Worm (Caenorhabditis elegans) whole organism, late embryonic: ENCODE measurements around the gene acr-2.

Experiments used
- K09A11.1 ChIP-seq: sonication (generic microtip); optimal IDR thresholded peaks from 2 replicates; lab custom pipeline; 2017; ENCODE audit warnings: antibody characterized with exemption, mild to moderate bottlenecking, missing genetic modification characterization, missing compliant biosample characterization; ENCODE audit not compliant: insufficient read depth
- T23F11.4 ChIP-seq: fragments of 200-800 bp; sonication (Bioruptor generic); optimal IDR thresholded peaks from 2 replicates; lab custom pipeline; 2018; ENCODE audit warnings: mild to moderate bottlenecking, missing genetic modification characterization, missing compliant biosample characterization
- Y22D7AL.16 ChIP-seq: sonication (generic microtip); optimal IDR thresholded peaks from 2 replicates; lab custom pipeline; 2016; ENCODE audit warnings: missing genetic modification characterization, missing compliant biosample characterization
- ahr-1 ChIP-seq: sonication (generic microtip); optimal IDR thresholded peaks from 2 replicates; lab custom pipeline; 2016; ENCODE audit warnings: missing genetic modification characterization, missing compliant biosample characterization
- ama-1 ChIP-seq: fragments of 150-350 bp; optimal IDR thresholded peaks from 2 replicates; lab custom pipeline; 2014
- ceh-14 ChIP-seq: sonication (generic microtip); optimal IDR thresholded peaks from 2 replicates; lab custom pipeline; 2016; ENCODE audit warnings: missing genotype, missing genetic modification characterization, missing compliant biosample characterization
- ceh-18 ChIP-seq: sonication (generic microtip); optimal IDR thresholded peaks from 2 replicates; lab custom pipeline; 2016; ENCODE audit warnings: missing genetic modification characterization, missing compliant biosample characterization
- ceh-19 ChIP-seq: fragments of 200-800 bp; sonication (Bioruptor generic); optimal IDR thresholded peaks from 2 replicates; lab custom pipeline; 2018; ENCODE audit warnings: mild to moderate bottlenecking, missing genetic modification characterization, missing compliant biosample characterization
- ceh-2 ChIP-seq: sonication (generic microtip); optimal IDR thresholded peaks from 2 replicates; lab custom pipeline; 2016; ENCODE audit warnings: missing genotype, missing genetic modification characterization, missing compliant biosample characterization
- ceh-22 ChIP-seq: sonication (generic microtip); optimal IDR thresholded peaks from 2 replicates; lab custom pipeline; 2017; ENCODE audit warnings: missing biosample characterization, missing genetic modification characterization
- ceh-31 ChIP-seq: sonication (generic microtip); optimal IDR thresholded peaks from 2 replicates; lab custom pipeline; 2016; ENCODE audit warnings: missing genetic modification characterization, missing compliant biosample characterization
- ceh-34 ChIP-seq: sonication (generic microtip); optimal IDR thresholded peaks from 2 replicates; lab custom pipeline; 2016; ENCODE audit warnings: mild to moderate bottlenecking, missing genetic modification characterization, missing compliant biosample characterization
- ceh-45 ChIP-seq: fragments of 200-800 bp; sonication (Bioruptor generic); IDR thresholded peaks from 2 replicates; pipeline ENCODE4 v1.3.6; 2022; ENCODE audit warnings: missing genetic modification reagents, missing genetic modification characterization, missing compliant biosample characterization
- ceh-48 ChIP-seq: sonication (generic microtip); optimal IDR thresholded peaks from 2 replicates; lab custom pipeline; 2016; ENCODE audit warnings: missing genetic modification characterization, inconsistent platforms, missing compliant biosample characterization
- ceh-9 ChIP-seq: sonication (generic microtip); optimal IDR thresholded peaks from 2 replicates; lab custom pipeline; 2016; ENCODE audit warnings: mild to moderate bottlenecking, missing genetic modification characterization, inconsistent platforms, missing compliant biosample characterization
- dmd-4 ChIP-seq: sonication (generic microtip); optimal IDR thresholded peaks from 2 replicates; lab custom pipeline; 2016; ENCODE audit warnings: borderline replicate concordance, missing genetic modification characterization, missing compliant biosample characterization
- dve-1 ChIP-seq: sonication (generic microtip); optimal IDR thresholded peaks from 2 replicates; lab custom pipeline; 2017; ENCODE audit warnings: antibody characterized with exemption, mild to moderate bottlenecking, missing genetic modification characterization, missing compliant biosample characterization
- elt-2 ChIP-seq: sonication (generic microtip); optimal IDR thresholded peaks from 2 replicates; lab custom pipeline; 2016; ENCODE audit warnings: missing genetic modification reagents, missing genetic modification characterization, missing compliant biosample characterization
- ets-4 ChIP-seq: sonication (generic microtip); optimal IDR thresholded peaks from 2 replicates; lab custom pipeline; 2016; ENCODE audit warnings: missing genetic modification characterization, missing compliant biosample characterization
- hlh-13 ChIP-seq: fragments of 200-800 bp; sonication (Bioruptor generic); optimal IDR thresholded peaks from 2 replicates; lab custom pipeline; 2018; ENCODE audit warnings: mild to moderate bottlenecking, missing genetic modification characterization, missing compliant biosample characterization
- hlh-30 ChIP-seq: sonication (generic microtip); optimal IDR thresholded peaks from 2 replicates; lab custom pipeline; 2017; ENCODE audit warnings: antibody characterized with exemption, missing genetic modification characterization, missing compliant biosample characterization; ENCODE audit not compliant: insufficient read depth
- hlh-8 ChIP-seq: sonication (generic microtip); optimal IDR thresholded peaks from 2 replicates; lab custom pipeline; 2016; ENCODE audit warnings: missing genotype, missing genetic modification characterization, missing compliant biosample characterization
- madf-2 ChIP-seq: sonication (generic microtip); optimal IDR thresholded peaks from 2 replicates; lab custom pipeline; 2017; ENCODE audit warnings: missing genetic modification characterization, missing compliant biosample characterization
- mec-3 ChIP-seq: sonication (generic microtip); optimal IDR thresholded peaks from 2 replicates; lab custom pipeline; 2016; ENCODE audit warnings: borderline replicate concordance, missing genetic modification characterization, missing compliant biosample characterization
- nfya-1 ChIP-seq: sonication (generic microtip); optimal IDR thresholded peaks from 2 replicates; lab custom pipeline; 2017; ENCODE audit warnings: missing genetic modification characterization, mild to moderate bottlenecking, missing compliant biosample characterization, antibody characterized with exemption, moderate library complexity
- nhr-11 ChIP-seq: fragments of 150-350 bp; optimal IDR thresholded peaks from 2 replicates; lab custom pipeline; 2014; ENCODE audit warnings: missing biosample characterization, missing genetic modification characterization
- nhr-232 ChIP-seq: sonication (generic microtip); optimal IDR thresholded peaks from 2 replicates; lab custom pipeline; 2016; ENCODE audit warnings: missing genetic modification characterization, missing compliant biosample characterization
- npax-4 ChIP-seq: sonication (generic microtip); optimal IDR thresholded peaks from 2 replicates; lab custom pipeline; 2016; ENCODE audit warnings: missing genetic modification characterization, missing compliant biosample characterization
- odd-2 ChIP-seq: sonication (generic microtip); optimal IDR thresholded peaks from 2 replicates; lab custom pipeline; 2017; ENCODE audit warnings: antibody characterized with exemption, mild to moderate bottlenecking, missing genetic modification characterization, missing compliant biosample characterization
- pag-3 ChIP-seq: sonication (generic microtip); optimal IDR thresholded peaks from 2 replicates; lab custom pipeline; 2016; ENCODE audit warnings: missing compliant biosample characterization, missing genetic modification characterization, borderline replicate concordance
- pat-9 ChIP-seq: fragments of 200-800 bp; sonication (Bioruptor generic); optimal IDR thresholded peaks from 2 replicates; lab custom pipeline; 2018; ENCODE audit warnings: mild to moderate bottlenecking, missing genetic modification characterization, moderate library complexity, missing compliant biosample characterization
- pax-1 ChIP-seq: fragments of 150-350 bp; optimal IDR thresholded peaks from 2 replicates; lab custom pipeline; 2014; ENCODE audit warnings: missing biosample characterization, missing genetic modification characterization
- pha-2 ChIP-seq: sonication (generic microtip); optimal IDR thresholded peaks from 2 replicates; lab custom pipeline; 2017; ENCODE audit warnings: mild to moderate bottlenecking, missing genetic modification characterization, missing compliant biosample characterization
- pqm-1 ChIP-seq: sonication (generic microtip); optimal IDR thresholded peaks from 2 replicates; lab custom pipeline; 2016; ENCODE audit warnings: missing genetic modification characterization, missing compliant biosample characterization
- pros-1 ChIP-seq: fragments of 150-350 bp; optimal IDR thresholded peaks from 2 replicates; lab custom pipeline; 2014; ENCODE audit warnings: missing biosample characterization, missing genetic modification reagents, missing genetic modification characterization
- ref-2 ChIP-seq: sonication (generic microtip); optimal IDR thresholded peaks from 2 replicates; lab custom pipeline; 2016; ENCODE audit warnings: missing genetic modification characterization, missing compliant biosample characterization
- rnt-1 ChIP-seq: sonication (generic microtip); optimal IDR thresholded peaks from 2 replicates; lab custom pipeline; 2016; ENCODE audit warnings: missing genetic modification characterization, missing compliant biosample characterization
- sdc-2 ChIP-seq: sonication (generic microtip); optimal IDR thresholded peaks from 2 replicates; lab custom pipeline; 2016; ENCODE audit warnings: missing genotype, missing genetic modification characterization, missing compliant biosample characterization
- sox-2 ChIP-seq: fragments of 200-800 bp; sonication (Bioruptor generic); IDR thresholded peaks from 2 replicates; pipeline ENCODE4 v1.3.6; 2022; ENCODE audit warnings: missing genetic modification reagents, missing genetic modification characterization, missing compliant biosample characterization
- syd-9 ChIP-seq: sonication (generic microtip); optimal IDR thresholded peaks from 2 replicates; lab custom pipeline; 2016; ENCODE audit warnings: mild to moderate bottlenecking, missing genetic modification characterization, moderate library complexity, missing compliant biosample characterization
- tbx-2 ChIP-seq: sonication (generic microtip); optimal IDR thresholded peaks from 2 replicates; lab custom pipeline; 2016; ENCODE audit warnings: missing genetic modification characterization, missing compliant biosample characterization
- tbx-7 ChIP-seq: sonication (generic microtip); optimal IDR thresholded peaks from 2 replicates; lab custom pipeline; 2016; ENCODE audit warnings: missing genotype, missing genetic modification characterization, missing compliant biosample characterization
- ttx-3 ChIP-seq: sonication (generic microtip); optimal IDR thresholded peaks from 2 replicates; lab custom pipeline; 2016; ENCODE audit warnings: missing genetic modification reagents, missing genetic modification characterization, missing compliant biosample characterization
- unc-42 ChIP-seq: sonication (generic microtip); optimal IDR thresholded peaks from 2 replicates; lab custom pipeline; 2016; ENCODE audit warnings: missing genotype, missing genetic modification characterization, missing compliant biosample characterization
- unc-55 ChIP-seq: sonication (generic microtip); optimal IDR thresholded peaks from 2 replicates; lab custom pipeline; 2017; ENCODE audit warnings: missing biosample characterization, missing genetic modification reagents, missing genetic modification characterization
- zip-5 ChIP-seq: sonication (generic microtip); optimal IDR thresholded peaks from 2 replicates; lab custom pipeline; 2016; ENCODE audit warnings: missing genetic modification characterization, missing compliant biosample characterization

acr-2 gene

ce11 chrX:6735494-6735893 lies 33.1 kb downstream of the acr-2 start:
- TF ChIP-seq hlh-30 (tag; lab: Kevin White, UChicago) (peak; percentile 13), nhr-232 (no peak)

ce11 chrX:6736358-6736991 lies 34.1 kb downstream of the acr-2 start:
- TF ChIP-seq dmd-4 (no peak), npax-4 (tag; lab: Kevin White, UChicago) (no peak), unc-42 (peak; percentile 63), pqm-1 (tag; lab: Kevin White, UChicago) (peak; percentile 11), ets-4 (tag; lab: Kevin White, UChicago) (no peak), pha-2 (tag; lab: Kevin White, UChicago) (no peak), nhr-232 (no peak), K09A11.1 (tag; lab: Kevin White, UChicago) (no peak), ceh-18 (tag; lab: Kevin White, UChicago) (no peak), ahr-1 (tag; lab: Kevin White, UChicago) (no peak), ceh-14 (tag; lab: Kevin White, UChicago) (no peak), pat-9 (tag; lab: Kevin White, UChicago) (no peak), elt-2 (tag; lab: Kevin White, UChicago) (peak; percentile 94)

- TF ChIP-seq sox-2 (GFP tag; lab: Robert Waterston, UW) (no peak), ama-1 (lab: Kevin White, UChicago) (no peak), hlh-30 (tag; lab: Kevin White, UChicago) (peak; percentile 74), hlh-13 (GFP tag; lab: Kevin White, UChicago) (no peak), nhr-11 (tag; lab: Kevin White, UChicago) (no peak), ets-4 (tag; lab: Kevin White, UChicago) (no peak), madf-2 (tag; lab: Kevin White, UChicago) (no peak), tbx-2 (peak; percentile 73), ceh-9 (tag; lab: Kevin White, UChicago) (no peak), ref-2 (peak; percentile 85), npax-4 (tag; lab: Kevin White, UChicago) (no peak), ttx-3 (tag; lab: Kevin White, UChicago) (no peak), mec-3 (tag; lab: Kevin White, UChicago) (no peak), ceh-19 (GFP tag; lab: Kevin White, UChicago) (peak; percentile 4), Y22D7AL.16 (tag; lab: Kevin White, UChicago) (no peak), syd-9 (tag; lab: Kevin White, UChicago) (no peak), nfya-1 (tag; lab: Kevin White, UChicago) (peak; percentile 55), tbx-7 (tag; lab: Kevin White, UChicago) (no peak), elt-2 (tag; lab: Kevin White, UChicago) (peak; percentile 80), ceh-22 (tag; lab: Kevin White, UChicago) (no peak), ceh-2 (no peak), ceh-45 (GFP tag; lab: Robert Waterston, UW) (no peak), pros-1 (peak; percentile 62), sdc-2 (peak; percentile 3), pag-3 (tag; lab: Kevin White, UChicago) (no peak), ceh-48 (tag; lab: Kevin White, UChicago) (no peak), rnt-1 (tag; lab: Kevin White, UChicago) (peak; percentile 92), pha-2 (tag; lab: Kevin White, UChicago) (no peak), unc-42 (peak; percentile 69), ceh-34 (tag; lab: Kevin White, UChicago) (peak; percentile 65), dve-1 (tag; lab: Kevin White, UChicago) (peak; percentile 41), pqm-1 (tag; lab: Kevin White, UChicago) (peak; percentile 50), hlh-8 (tag; lab: Kevin White, UChicago) (peak; percentile 57), unc-55 (GFP tag; lab: Kevin White, UChicago) (peak; percentile 90), odd-2 (tag; lab: Kevin White, UChicago) (no peak), zip-5 (tag; lab: Kevin White, UChicago) (no peak), ceh-31 (tag; lab: Kevin White, UChicago) (peak; percentile 70), pax-1 (tag; lab: Kevin White, UChicago) (no peak), K09A11.1 (tag; lab: Kevin White, UChicago) (peak; percentile 38), ceh-14 (tag; lab: Kevin White, UChicago) (no peak), T23F11.4 (GFP tag; lab: Kevin White, UChicago) (peak; percentile 41)
Measured at ce11 chrX:6737329-6738008, 35.1 kb downstream of the acr-2 start.
